Worm (Caenorhabditis elegans) whole organism, young adult: ENCODE results near the gene srh-218.

Experiments
- B0336.3 ChIP-seq: fragments of 200-800 bp; sonication (Bioruptor generic); IDR thresholded peaks from 2 replicates; pipeline ENCODE4 v1.3.6; 2022; ENCODE audit warnings: missing genetic modification characterization, missing compliant biosample characterization
- F37B4.10 ChIP-seq: fragments of 200-800 bp; sonication (Bioruptor generic); IDR thresholded peaks from 2 replicates; pipeline ENCODE4 v1.3.6; 2022; ENCODE audit warnings: missing genetic modification characterization, missing compliant biosample characterization
- cebp-2 ChIP-seq: fragments of 200-800 bp; sonication (Bioruptor generic); IDR thresholded peaks from 2 replicates; pipeline ENCODE4 v1.3.6; 2022; ENCODE audit warnings: missing genetic modification characterization, missing compliant biosample characterization
- ceh-100 ChIP-seq: fragments of 200-800 bp; sonication (Bioruptor generic); IDR thresholded peaks from 2 replicates; pipeline ENCODE4 v1.3.6; 2022; ENCODE audit warnings: missing genetic modification reagents, missing genetic modification characterization, missing compliant biosample characterization
- dpff-1 ChIP-seq: sonication (generic microtip); optimal IDR thresholded peaks from 2 replicates; lab custom pipeline; 2017; ENCODE audit warnings: mild to moderate bottlenecking, missing genetic modification characterization, missing compliant biosample characterization
- fkh-3 ChIP-seq: sonication (generic microtip); optimal IDR thresholded peaks from 2 replicates; lab custom pipeline; 2016; ENCODE audit warnings: mild to moderate bottlenecking, missing genetic modification characterization, missing compliant biosample characterization
- him-1 ChIP-seq: sonication (generic microtip); optimal IDR thresholded peaks from 2 replicates; lab custom pipeline; 2016; ENCODE audit warnings: missing genotype, missing genetic modification reagents, missing genetic modification characterization, missing compliant biosample characterization
- lin-35 ChIP-seq, 3 experiments: fragments of 150-350 bp in 2 of 3; sonication (generic microtip) in 1 of 3; optimal IDR thresholded peaks; 2 replicates each; lab custom pipeline; 2014 to 2018; ENCODE audit warnings: missing biosample characterization in 3 of 3, missing genetic modification characterization in 3 of 3, missing genetic modification reagents in 3 of 3
- pha-4 ChIP-seq: fragments of 150-350 bp; sonication (generic microtip); optimal IDR thresholded peaks from 2 replicates; lab custom pipeline; 2014; ENCODE audit warnings: missing biosample characterization, missing genetic modification reagents, missing genetic modification characterization
- snpc-4 ChIP-seq, 5 experiments: fragments of 150-350 bp in 1 of 5; sonication (generic microtip) in 4 of 5; optimal IDR thresholded peaks; 2 replicates each; lab custom pipeline; 2014 to 2018; ENCODE audit warnings: missing genetic modification characterization in 5 of 5, missing biosample characterization in 3 of 5, antibody characterized with exemption in 2 of 5, mild to moderate bottlenecking in 2 of 5, missing compliant biosample characterization in 2 of 5, missing genotype in 2 of 5, moderate library complexity in 2 of 5, missing genetic modification reagents in 1 of 5
- ztf-26 ChIP-seq: sonication (generic microtip); optimal IDR thresholded peaks from 2 replicates; lab custom pipeline; 2017; ENCODE audit warnings: missing genetic modification characterization, missing compliant biosample characterization

DNA sequence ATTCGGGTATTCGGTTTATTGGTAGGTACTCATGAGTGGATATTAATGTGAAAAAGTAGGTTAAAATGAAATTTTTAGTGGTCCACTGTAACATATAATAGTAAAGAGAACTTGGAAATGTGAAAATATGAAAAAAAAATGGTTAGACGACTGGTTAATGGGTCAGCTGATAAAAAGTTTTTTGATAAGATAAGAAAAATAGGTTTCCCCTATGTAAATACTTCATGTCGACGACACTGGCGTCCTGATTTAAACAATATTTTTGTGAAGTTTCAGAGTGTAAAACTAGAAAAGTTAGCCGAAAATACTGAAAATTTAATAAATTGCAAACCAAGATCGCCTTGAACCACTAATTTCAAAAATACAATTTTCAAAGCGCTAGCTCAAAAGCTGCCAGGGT lies 39.3 kb downstream of the srh-218 start, which contains the start of gene F21A3.11:
- no peak for TF ChIP-seq ztf-26 (tag; lab: Kevin White, UChicago)
- no peak for TF ChIP-seq snpc-4 (GFP tag; optimal IDR thresholded peaks at IDR 0.05; lab: Kevin White, UChicago)
- no peak for TF ChIP-seq snpc-4 (tag; optimal IDR thresholded peaks at IDR 0.05; lab: Kevin White, UChicago)
- no peak for TF ChIP-seq him-1 (tag; lab: Kevin White, UChicago)
- TF ChIP-seq pha-4 (tag; lab: Kevin White, UChicago) = no peak
- TF ChIP-seq dpff-1 (tag; lab: Kevin White, UChicago) = no peak
- TF ChIP-seq B0336.3 = no peak
- no peak for TF ChIP-seq F37B4.10 (GFP tag; lab: Robert Waterston, UW)
- TF ChIP-seq lin-35 (GFP tag; optimal IDR thresholded peaks at IDR 0.05; lab: Kevin White, UChicago) = no peak
- no peak for TF ChIP-seq fkh-3 (tag; lab: Kevin White, UChicago)
- no peak for TF ChIP-seq ceh-100 (GFP tag; lab: Robert Waterston, UW)
- TF ChIP-seq cebp-2 (GFP tag; lab: Robert Waterston, UW) = no peak
